Worm (Caenorhabditis elegans) whole organism, L1 larva: Measurements from ENCODE around the gene srlf-15.

Source experiments
- blmp-1 ChIP-seq: fragments of 150-350 bp; optimal IDR thresholded peaks from 2 replicates; lab custom pipeline; 2014; ENCODE audit warnings: missing biosample characterization, missing genetic modification characterization
- egl-27 ChIP-seq, 2 experiments: fragments of 150-350 bp in 1 of 2; sonication (generic microtip); optimal IDR thresholded peaks; 3 replicates each; lab custom pipeline; 2017 to 2018; ENCODE audit warnings: missing biosample characterization in 2 of 2, missing genetic modification characterization in 2 of 2, missing genetic modification reagents in 2 of 2
- elt-2 ChIP-seq: sonication (generic microtip); optimal IDR thresholded peaks from 2 replicates; lab custom pipeline; 2016; ENCODE audit warnings: missing genetic modification characterization, mild to moderate bottlenecking, inconsistent platforms, missing compliant biosample characterization, missing genetic modification reagents
- fkh-10 ChIP-seq: sonication (generic microtip); optimal IDR thresholded peaks from 2 replicates; lab custom pipeline; 2017; ENCODE audit warnings: missing biosample characterization, missing genetic modification reagents, missing genetic modification characterization
- lin-13 ChIP-seq: fragments of 150-350 bp; optimal IDR thresholded peaks from 2 replicates; lab custom pipeline; 2014; ENCODE audit warnings: missing biosample characterization, missing genetic modification reagents, missing genetic modification characterization
- lin-15B ChIP-seq: fragments of 150-350 bp; sonication (generic microtip); optimal IDR thresholded peaks from 3 replicates; lab custom pipeline; 2014; ENCODE audit warnings: missing biosample characterization, missing genetic modification characterization
- lsy-2 ChIP-seq, 2 experiments: fragments of 150-350 bp; optimal IDR thresholded peaks; 2 replicates each; lab custom pipeline; 2014; ENCODE audit warnings: missing biosample characterization in 2 of 2, missing genetic modification characterization in 2 of 2
- nhr-237 ChIP-seq: fragments of 150-350 bp; optimal IDR thresholded peaks from 2 replicates; lab custom pipeline; 2014; ENCODE audit warnings: missing biosample characterization, missing genetic modification characterization
- nhr-77 ChIP-seq: fragments of 150-350 bp; optimal IDR thresholded peaks from 2 replicates; lab custom pipeline; 2014; ENCODE audit warnings: missing biosample characterization, missing genetic modification characterization
- sptf-1 ChIP-seq: fragments of 150-350 bp; optimal IDR thresholded peaks from 2 replicates; lab custom pipeline; 2014; ENCODE audit warnings: missing biosample characterization, missing genetic modification characterization
- unc-62 ChIP-seq: fragments of 150-350 bp; optimal IDR thresholded peaks from 2 replicates; lab custom pipeline; 2014; ENCODE audit warnings: missing biosample characterization, missing genetic modification reagents, missing genetic modification characterization
- unc-98 ChIP-seq: fragments of 200-800 bp; sonication (Bioruptor generic); IDR thresholded peaks from 2 replicates; pipeline ENCODE4 v1.3.6; 2022; ENCODE audit warnings: missing genetic modification characterization, missing compliant biosample characterization
- xbp-1 ChIP-seq: sonication (generic microtip); optimal IDR thresholded peaks from 2 replicates; lab custom pipeline; 2016; ENCODE audit warnings: missing genetic modification characterization, missing compliant biosample characterization

ce11 chrII:11050678-11051077 is 14.8 kb downstream of the srlf-15 start:
- no peak for TF ChIP-seq lin-13 (GFP tag; lab: Kevin White, UChicago)
- TF ChIP-seq xbp-1 (tag; lab: Kevin White, UChicago) = no peak
- TF ChIP-seq fkh-10 (GFP tag; lab: Kevin White, UChicago) = no peak
- TF ChIP-seq nhr-237 = no peak
- TF ChIP-seq unc-62 = no peak
- TF ChIP-seq unc-98 = no peak
- TF ChIP-seq lsy-2 (tag; optimal IDR thresholded peaks at IDR 0.05; lab: Kevin White, UChicago) = no peak
- no peak for TF ChIP-seq blmp-1
- TF ChIP-seq nhr-77 (tag; lab: Kevin White, UChicago) = no peak
- no peak for TF ChIP-seq lin-15B
- no peak for TF ChIP-seq elt-2 (tag; lab: Kevin White, UChicago)
- TF ChIP-seq sptf-1 (tag; lab: Kevin White, UChicago) = no peak
- TF ChIP-seq egl-27 (tag; optimal IDR thresholded peaks at IDR 0.05; lab: Kevin White, UChicago) = no peak
